Worm (Caenorhabditis elegans) whole organism, L2 larva: ENCODE measurements around the gene F36G9.15.

Experiments
- C34F6.9 ChIP-seq: fragments of 150-350 bp; optimal IDR thresholded peaks from 2 replicates; lab custom pipeline; 2014; ENCODE audit warnings: missing biosample characterization, missing genetic modification characterization
- F13H6.1 ChIP-seq: sonication (generic microtip); optimal IDR thresholded peaks from 2 replicates; lab custom pipeline; 2016; ENCODE audit warnings: missing genetic modification characterization, missing compliant biosample characterization
- alr-1 ChIP-seq: fragments of 150-350 bp; optimal IDR thresholded peaks from 2 replicates; lab custom pipeline; 2014; ENCODE audit warnings: missing biosample characterization, missing genetic modification characterization
- ama-1 ChIP-seq: fragments of 150-350 bp; optimal IDR thresholded peaks from 2 replicates; lab custom pipeline; 2018; ENCODE audit warnings: inconsistent platforms
- egl-27 ChIP-seq: sonication (generic microtip); optimal IDR thresholded peaks from 3 replicates; lab custom pipeline; 2017; ENCODE audit warnings: missing biosample characterization, missing genetic modification reagents, missing genetic modification characterization
- elt-3 ChIP-seq: sonication (generic microtip); optimal IDR thresholded peaks from 2 replicates; lab custom pipeline; 2017; ENCODE audit warnings: missing biosample characterization, missing genetic modification characterization
- fos-1 ChIP-seq: fragments of 150-350 bp; optimal IDR thresholded peaks from 2 replicates; lab custom pipeline; 2014; ENCODE audit warnings: missing biosample characterization, missing genetic modification characterization
- gmeb-1 ChIP-seq: fragments of 150-350 bp; optimal IDR thresholded peaks from 2 replicates; lab custom pipeline; 2014; ENCODE audit warnings: missing biosample characterization, missing genetic modification characterization
- lin-11 ChIP-seq: fragments of 150-350 bp; sonication (generic microtip); optimal IDR thresholded peaks from 2 replicates; lab custom pipeline; 2014; ENCODE audit warnings: missing biosample characterization, missing genetic modification characterization, inconsistent platforms, mixed read lengths
- lin-13 ChIP-seq: fragments of 150-350 bp; optimal IDR thresholded peaks from 2 replicates; lab custom pipeline; 2014; ENCODE audit warnings: missing biosample characterization, missing genetic modification reagents, missing genetic modification characterization
- lin-39 ChIP-seq: fragments of 150-350 bp; optimal IDR thresholded peaks from 2 replicates; lab custom pipeline; 2014; ENCODE audit warnings: missing biosample characterization, missing genetic modification reagents, missing genetic modification characterization
- mbf-1 ChIP-seq: sonication (generic microtip); optimal IDR thresholded peaks from 2 replicates; lab custom pipeline; 2017; ENCODE audit warnings: missing biosample characterization, missing genetic modification characterization
- nhr-10 ChIP-seq: sonication (generic microtip); optimal IDR thresholded peaks from 2 replicates; lab custom pipeline; 2017; ENCODE audit warnings: missing biosample characterization, missing genetic modification characterization
- nhr-11 ChIP-seq: fragments of 150-350 bp; optimal IDR thresholded peaks from 2 replicates; lab custom pipeline; 2014; ENCODE audit warnings: missing biosample characterization, missing genetic modification characterization
- nhr-12 ChIP-seq: fragments of 150-350 bp; optimal IDR thresholded peaks from 2 replicates; lab custom pipeline; 2014; ENCODE audit warnings: missing biosample characterization, missing genetic modification characterization
- nhr-129 ChIP-seq: fragments of 150-350 bp; optimal IDR thresholded peaks from 2 replicates; lab custom pipeline; 2014; ENCODE audit warnings: missing biosample characterization, missing genetic modification characterization
- nhr-21 ChIP-seq: fragments of 150-350 bp; optimal IDR thresholded peaks from 2 replicates; lab custom pipeline; 2014; ENCODE audit warnings: missing biosample characterization, missing genetic modification characterization
- nhr-23 ChIP-seq: fragments of 150-350 bp; optimal IDR thresholded peaks from 2 replicates; lab custom pipeline; 2014; ENCODE audit warnings: missing biosample characterization, missing genetic modification reagents, missing genetic modification characterization
- nhr-237 ChIP-seq: fragments of 150-350 bp; optimal IDR thresholded peaks from 2 replicates; lab custom pipeline; 2014; ENCODE audit warnings: missing biosample characterization, missing genetic modification characterization
- nhr-6 ChIP-seq: fragments of 150-350 bp; optimal IDR thresholded peaks from 2 replicates; lab custom pipeline; 2014; ENCODE audit warnings: missing biosample characterization, missing genetic modification characterization
- nhr-77 ChIP-seq: fragments of 150-350 bp; optimal IDR thresholded peaks from 2 replicates; lab custom pipeline; 2014; ENCODE audit warnings: missing biosample characterization, missing genetic modification characterization
- sem-4 ChIP-seq: fragments of 150-350 bp; optimal IDR thresholded peaks from 2 replicates; lab custom pipeline; 2014; ENCODE audit warnings: missing biosample characterization, missing genetic modification reagents, missing genetic modification characterization
- skn-1 ChIP-seq: sonication (generic microtip); optimal IDR thresholded peaks from 2 replicates; lab custom pipeline; 2017; ENCODE audit warnings: missing biosample characterization, missing genetic modification characterization
- sma-3 ChIP-seq: sonication (generic microtip); optimal IDR thresholded peaks from 2 replicates; lab custom pipeline; 2016; ENCODE audit warnings: missing genetic modification reagents, missing genetic modification characterization, missing compliant biosample characterization
- sma-9 ChIP-seq, 2 experiments: fragments of 150-350 bp in 1 of 2; sonication (generic microtip) in 1 of 2; optimal IDR thresholded peaks; 2 replicates each; lab custom pipeline; 2014 to 2016; ENCODE audit warnings: missing genetic modification characterization in 2 of 2, mild to moderate bottlenecking in 1 of 2, missing biosample characterization in 1 of 2, missing compliant biosample characterization in 1 of 2, missing genetic modification reagents in 1 of 2, moderate library complexity in 1 of 2
- snpc-4 ChIP-seq: fragments of 150-350 bp; optimal IDR thresholded peaks from 2 replicates; lab custom pipeline; 2014; ENCODE audit warnings: missing biosample characterization, missing genetic modification characterization
- unc-39 ChIP-seq: fragments of 150-350 bp; optimal IDR thresholded peaks from 2 replicates; lab custom pipeline; 2014; ENCODE audit warnings: missing biosample characterization, missing genetic modification characterization
- unc-62 ChIP-seq: fragments of 150-350 bp; optimal IDR thresholded peaks from 2 replicates; lab custom pipeline; 2014; ENCODE audit warnings: missing biosample characterization, missing genetic modification reagents, missing genetic modification characterization
- zag-1 ChIP-seq: fragments of 150-350 bp; optimal IDR thresholded peaks from 2 replicates; lab custom pipeline; 2014; ENCODE audit warnings: missing biosample characterization, missing genetic modification characterization
- ztf-1 ChIP-seq: fragments of 200-800 bp; sonication (Bioruptor generic); conservative IDR thresholded peaks from 2 replicates; pipeline ENCODE4 v1.3.6; 2022; ENCODE audit warnings: missing genetic modification characterization, missing compliant biosample characterization
- ztf-11 ChIP-seq: sonication (generic microtip); optimal IDR thresholded peaks from 2 replicates; lab custom pipeline; 2017; ENCODE audit warnings: missing biosample characterization, missing genetic modification characterization
- ztf-4 ChIP-seq: fragments of 150-350 bp; optimal IDR thresholded peaks from 2 replicates; lab custom pipeline; 2014; ENCODE audit warnings: missing biosample characterization, missing genetic modification characterization

Gene F36G9.15

DNA sequence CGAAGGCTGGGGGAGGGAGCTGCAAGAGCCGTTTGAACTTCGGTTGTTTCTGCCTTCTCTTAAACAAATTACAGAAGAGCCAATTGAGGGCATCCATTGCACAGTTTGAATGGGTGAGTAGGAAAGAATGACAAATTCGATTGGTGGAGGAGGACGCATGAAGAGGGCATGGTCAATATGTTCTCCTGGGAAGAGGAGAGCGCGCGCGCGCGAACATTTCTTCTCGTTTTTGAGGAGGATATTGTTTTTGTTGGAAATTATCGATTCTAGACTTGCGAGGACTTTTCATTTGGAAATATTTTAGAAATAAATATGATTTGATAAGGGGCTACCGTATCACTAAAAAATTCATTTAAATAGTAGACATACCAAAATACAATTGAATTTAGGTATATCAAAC, 43.6 kb upstream of the F36G9.15 start, which contains the start of gene T10C6.7:
TSS of gene T10C6.7 (minus strand) at position 143 of the 400 bp plus-strand sequence.
- TF ChIP-seq nhr-237 (tag; lab: Kevin White, UChicago), result no peak
- TF ChIP-seq nhr-10 (tag; lab: Kevin White, UChicago), result no peak
- no peak for TF ChIP-seq nhr-12 (tag; lab: Kevin White, UChicago)
- TF ChIP-seq ztf-4 (tag; lab: Kevin White, UChicago), result no peak
- no peak for TF ChIP-seq egl-27
- TF ChIP-seq lin-11 (tag; lab: Kevin White, UChicago), result no peak
- no peak for TF ChIP-seq skn-1 (tag; lab: Kevin White, UChicago)
- TF ChIP-seq lin-39 (tag; lab: Kevin White, UChicago), result no peak
- no peak for TF ChIP-seq unc-62 (GFP tag; lab: Kevin White, UChicago)
- TF ChIP-seq elt-3 (tag; lab: Kevin White, UChicago), result no peak
- TF ChIP-seq nhr-129 (tag; lab: Kevin White, UChicago), result no peak
- no peak for TF ChIP-seq fos-1
- no peak for TF ChIP-seq nhr-23 (tag; lab: Kevin White, UChicago)
- TF ChIP-seq nhr-77 (tag; lab: Kevin White, UChicago), result no peak
- no peak for TF ChIP-seq zag-1 (tag; lab: Kevin White, UChicago)
- TF ChIP-seq nhr-11 (tag; lab: Kevin White, UChicago), result no peak
- TF ChIP-seq gmeb-1 (tag; lab: Kevin White, UChicago), result no peak
- no peak for TF ChIP-seq sma-9 (GFP tag; optimal IDR thresholded peaks at IDR 0.05; lab: Kevin White, UChicago)
- no peak for TF ChIP-seq sma-9 (tag; optimal IDR thresholded peaks at IDR 0.05; lab: Kevin White, UChicago)
- TF ChIP-seq C34F6.9 (tag; lab: Kevin White, UChicago), result no peak
- TF ChIP-seq, all 48 proteins: peak for 0

- TF ChIP-seq ztf-4 (tag; lab: Kevin White, UChicago) (no peak), lin-13 (GFP tag; lab: Kevin White, UChicago) (no peak), nhr-129 (tag; lab: Kevin White, UChicago) (no peak), sem-4 (tag; lab: Kevin White, UChicago) (no peak), ama-1 (lab: Kevin White, UChicago) (no peak), nhr-21 (no peak), gmeb-1 (tag; lab: Kevin White, UChicago) (no peak), nhr-6 (tag; lab: Kevin White, UChicago) (no peak), lin-11 (tag; lab: Kevin White, UChicago) (no peak)
- TF ChIP-seq, all 48 proteins: peak for 0
Observed at ce11 chrV:16029237-16029636, 41.3 kb upstream of the F36G9.15 start.

DNA sequence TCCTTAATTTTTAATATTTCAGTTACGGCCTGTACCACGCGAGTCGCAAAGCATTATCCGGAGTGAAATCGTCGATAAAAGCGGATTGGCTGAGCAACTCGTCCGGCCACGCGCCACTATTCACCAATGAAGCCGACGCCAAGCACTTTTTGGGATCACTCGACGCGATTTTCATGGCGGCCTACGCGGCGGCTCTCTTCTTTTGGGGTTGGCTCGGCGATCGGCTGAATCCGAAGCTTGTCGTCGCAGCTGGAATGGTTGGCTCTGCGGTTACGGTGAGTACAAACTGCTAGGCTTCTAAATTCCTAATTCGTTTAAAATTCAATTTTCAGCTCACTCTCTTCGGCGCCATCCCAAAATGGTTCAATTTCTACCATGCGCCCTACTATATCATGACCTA, 36.9 kb upstream of the F36G9.15 start:
- TF ChIP-seq nhr-21, result no peak
- no peak for TF ChIP-seq ztf-1 (GFP tag; lab: Robert Waterston, UW)
- TF ChIP-seq fos-1, result no peak
- TF ChIP-seq nhr-237 (tag; lab: Kevin White, UChicago), result no peak
- TF ChIP-seq nhr-6 (tag; lab: Kevin White, UChicago), result no peak
- TF ChIP-seq snpc-4 (tag; lab: Kevin White, UChicago), result no peak
- no peak for TF ChIP-seq skn-1 (tag; lab: Kevin White, UChicago)
- no peak for TF ChIP-seq lin-13 (GFP tag; lab: Kevin White, UChicago)
- no peak for TF ChIP-seq F13H6.1 (tag; lab: Kevin White, UChicago)
- TF ChIP-seq sma-9 (GFP tag; optimal IDR thresholded peaks at IDR 0.05; lab: Kevin White, UChicago), result no peak
- TF ChIP-seq sma-9 (tag; optimal IDR thresholded peaks at IDR 0.05; lab: Kevin White, UChicago), result no peak
- TF ChIP-seq elt-3 (tag; lab: Kevin White, UChicago), result no peak
- no peak for TF ChIP-seq nhr-11 (tag; lab: Kevin White, UChicago)
- TF ChIP-seq mbf-1 (tag; lab: Kevin White, UChicago), result no peak
- TF ChIP-seq unc-39 (tag; lab: Kevin White, UChicago), result no peak
- TF ChIP-seq ama-1 (lab: Kevin White, UChicago), result no peak
- TF ChIP-seq ztf-11 (tag; lab: Kevin White, UChicago), result no peak
- no peak for TF ChIP-seq alr-1 (tag; lab: Kevin White, UChicago)

ce11 chrV:16024300-16024699, 36.3 kb upstream of the F36G9.15 start, which contains the start of gene T10C6.6:
Gene T10C6.6, plus strand, starts transcription at chrV:16024326.
- TF ChIP-seq nhr-12 (tag; lab: Kevin White, UChicago), result no peak

- TF ChIP-seq sma-3 (GFP tag; lab: Kevin White, UChicago) (no peak), nhr-77 (tag; lab: Kevin White, UChicago) (no peak), ztf-1 (GFP tag; lab: Robert Waterston, UW) (no peak)
Observed at ce11 chrV:16023559-16023958, 35.6 kb upstream of the F36G9.15 start.
